Fruit fly (Drosophila melanogaster) whole organism, embryonic: ENCODE results near the gene Indy.

ENCODE experiments used
- Antp ChIP-seq: fragments of 200-800 bp; sonication (Bioruptor generic); optimal IDR thresholded peaks from 3 replicates; lab custom pipeline; 2016; ENCODE audit warnings: missing biosample characterization, missing genetic modification characterization
- Bteb2 ChIP-seq: fragments of 200-800 bp; sonication (Bioruptor generic); optimal IDR thresholded peaks from 2 replicates; lab custom pipeline; 2016; ENCODE audit warnings: missing biosample characterization, missing genetic modification characterization
- C15 ChIP-seq: fragments of 200-800 bp; sonication (Bioruptor generic); IDR thresholded peaks from 3 replicates; pipeline ENCODE4 v1.3.6; 2022; ENCODE audit warnings: missing biosample characterization, missing genetic modification characterization
- CG10267 ChIP-seq: fragments of 200-800 bp; sonication (Bioruptor generic); optimal IDR thresholded peaks from 2 replicates; lab custom pipeline; 2018; ENCODE audit warnings: missing biosample characterization, mild to moderate bottlenecking, missing genetic modification characterization, moderate library complexity
- CG11696 ChIP-seq: fragments of 200-800 bp; sonication (Bioruptor generic); IDR thresholded peaks from 2 replicates; pipeline ENCODE4 v1.3.6; 2022; ENCODE audit warnings: missing biosample characterization, missing genetic modification characterization
- CG12299 ChIP-seq: fragments of 200-800 bp; sonication (Bioruptor generic); optimal IDR thresholded peaks from 2 replicates; lab custom pipeline; 2018; ENCODE audit warnings: missing biosample characterization, mild to moderate bottlenecking, missing genetic modification characterization
- CG12391 ChIP-seq: fragments of 200-800 bp; sonication (Bioruptor generic); optimal IDR thresholded peaks from 3 replicates; lab custom pipeline; 2018; ENCODE audit warnings: missing biosample characterization, mild to moderate bottlenecking, missing genetic modification characterization, moderate library complexity
- CG15011 ChIP-seq: fragments of 200-800 bp; sonication (Bioruptor generic); optimal IDR thresholded peaks from 3 replicates; lab custom pipeline; 2018; ENCODE audit warnings: missing biosample characterization, mild to moderate bottlenecking, missing genetic modification characterization
- CG15269 ChIP-seq: fragments of 200-800 bp; sonication (Bioruptor generic); optimal IDR thresholded peaks from 2 replicates; lab custom pipeline; 2018; ENCODE audit warnings: missing biosample characterization, mild to moderate bottlenecking, missing genetic modification characterization, moderate library complexity
- CG15514 ChIP-seq: fragments of 200-800 bp; sonication (Bioruptor generic); optimal IDR thresholded peaks from 3 replicates; lab custom pipeline; 2017; ENCODE audit warnings: missing biosample characterization, missing genetic modification characterization, mild to moderate bottlenecking, moderate library complexity, missing genetic modification reagents
- CG17186 ChIP-seq: fragments of 200-800 bp; sonication (Bioruptor generic); optimal IDR thresholded peaks from 3 replicates; lab custom pipeline; 2017; ENCODE audit warnings: missing biosample characterization, missing genetic modification reagents, missing genetic modification characterization
- CG2199 ChIP-seq: fragments of 200-800 bp; sonication (Bioruptor generic); IDR thresholded peaks from 3 replicates; pipeline ENCODE4 v1.3.6; 2022; ENCODE audit warnings: missing biosample characterization, missing genetic modification characterization
- CG30403 ChIP-seq: fragments of 200-800 bp; sonication (Bioruptor generic); optimal IDR thresholded peaks from 3 replicates; lab custom pipeline; 2016; ENCODE audit warnings: missing biosample characterization, missing genetic modification characterization
- CG31224 ChIP-seq: fragments of 200-800 bp; sonication (Bioruptor generic); IDR thresholded peaks from 2 replicates; pipeline ENCODE4 v1.3.6; 2022; ENCODE audit warnings: missing biosample characterization, missing genetic modification characterization
- CG34376 ChIP-seq: fragments of 200-800 bp; sonication (Bioruptor generic); optimal IDR thresholded peaks from 2 replicates; lab custom pipeline; 2018; ENCODE audit warnings: missing biosample characterization, mild to moderate bottlenecking, missing genetic modification characterization
- CG5180 ChIP-seq: fragments of 200-800 bp; sonication (Bioruptor generic); optimal IDR thresholded peaks from 3 replicates; lab custom pipeline; 2017; ENCODE audit warnings: missing biosample characterization, missing genetic modification characterization, mild to moderate bottlenecking, moderate library complexity, missing genetic modification reagents
- CG6765 ChIP-seq: fragments of 200-800 bp; sonication (Bioruptor generic); optimal IDR thresholded peaks from 3 replicates; lab custom pipeline; 2017; ENCODE audit warnings: missing biosample characterization, mild to moderate bottlenecking, missing genetic modification characterization
- CG6813 ChIP-seq: fragments of 200-800 bp; sonication (Bioruptor generic); optimal IDR thresholded peaks from 2 replicates; lab custom pipeline; 2017; ENCODE audit warnings: missing biosample characterization, missing genetic modification characterization, mild to moderate bottlenecking, moderate library complexity, missing genetic modification reagents
- CoRest ChIP-seq: fragments of 200-800 bp; sonication (Bioruptor generic); optimal IDR thresholded peaks from 3 replicates; lab custom pipeline; 2018; ENCODE audit warnings: missing biosample characterization, mild to moderate bottlenecking, missing genetic modification characterization, moderate library complexity
- D ChIP-seq, 2 experiments: fragments of 200-800 bp in 1 of 2; fragments of >200 bp in 1 of 2; sonication (Bioruptor generic) in 1 of 2; optimal IDR thresholded peaks; 2 replicates in 1 of 2; 3 replicates in 1 of 2; lab custom pipeline; 2017; ENCODE audit warnings: mild to moderate bottlenecking in 1 of 2, missing biosample characterization in 1 of 2, missing genetic modification characterization in 1 of 2, missing genetic modification reagents in 1 of 2
- E2f1 ChIP-seq: fragments of 200-800 bp; sonication (Bioruptor generic); IDR thresholded peaks from 2 replicates; pipeline ENCODE4 v1.3.6; 2022; ENCODE audit warnings: missing biosample characterization, missing genetic modification characterization
- GATAe ChIP-seq: fragments of 200-800 bp; sonication (Bioruptor generic); conservative IDR thresholded peaks from 2 replicates; pipeline ENCODE4 v1.3.6; 2022; ENCODE audit warnings: missing biosample characterization, missing genetic modification characterization
- HmgZ ChIP-seq: fragments of 200-800 bp; sonication (Bioruptor generic); optimal IDR thresholded peaks from 2 replicates; lab custom pipeline; 2018; ENCODE audit warnings: missing biosample characterization, mild to moderate bottlenecking, missing genetic modification characterization
- MBD-R2 ChIP-seq: fragments of 200-800 bp; sonication (Bioruptor generic); IDR thresholded peaks from 2 replicates; pipeline ENCODE4 v1.3.6; 2022; ENCODE audit warnings: missing biosample characterization, missing genetic modification characterization
- Mes4 ChIP-seq: fragments of 200-800 bp; sonication (Bioruptor generic); optimal IDR thresholded peaks from 2 replicates; lab custom pipeline; 2016; ENCODE audit warnings: missing biosample characterization, missing genetic modification characterization
- Mrtf ChIP-seq: fragments of 200-800 bp; sonication (Bioruptor generic); IDR thresholded peaks from 3 replicates; pipeline ENCODE4 v1.3.6; 2022; ENCODE audit warnings: missing biosample characterization, missing genetic modification characterization
- NC2α ChIP-seq: fragments of 200-800 bp; sonication (Bioruptor generic); optimal IDR thresholded peaks from 2 replicates; lab custom pipeline; 2016; ENCODE audit warnings: missing biosample characterization, missing genetic modification characterization
- NC2β ChIP-seq: fragments of 200-800 bp; sonication (Bioruptor generic); optimal IDR thresholded peaks from 2 replicates; lab custom pipeline; 2016; ENCODE audit warnings: missing biosample characterization, missing genetic modification characterization
- Nf-YA ChIP-seq: fragments of 200-800 bp; sonication (Bioruptor generic); IDR thresholded peaks from 2 replicates; pipeline ENCODE4 v1.3.6; 2022; ENCODE audit warnings: missing biosample characterization, missing genetic modification characterization
- aop ChIP-seq: fragments of 200-800 bp; sonication (Bioruptor generic); IDR thresholded peaks from 2 replicates; pipeline ENCODE4 v1.3.6; 2022; ENCODE audit warnings: missing biosample characterization, missing genetic modification characterization
- bowl ChIP-seq: fragments of 200-800 bp; sonication (Bioruptor generic); IDR thresholded peaks from 2 replicates; pipeline ENCODE4 v1.3.6; 2022; ENCODE audit warnings: missing biosample characterization, missing genetic modification characterization
- btn ChIP-seq: fragments of 200-800 bp; sonication (Bioruptor generic); optimal IDR thresholded peaks from 2 replicates; lab custom pipeline; 2016; ENCODE audit warnings: missing biosample characterization, missing genetic modification characterization
- cas ChIP-seq: fragments of 200-800 bp; sonication (Bioruptor generic); IDR thresholded peaks from 2 replicates; pipeline ENCODE4 v1.3.6; 2022; ENCODE audit warnings: missing biosample characterization, missing genetic modification characterization
- cato ChIP-seq: fragments of 200-800 bp; sonication (Bioruptor generic); optimal IDR thresholded peaks from 2 replicates; lab custom pipeline; 2016; ENCODE audit warnings: missing biosample characterization, missing genetic modification characterization, borderline replicate concordance
- corto ChIP-seq: fragments of 200-800 bp; sonication (Bioruptor generic); optimal IDR thresholded peaks from 2 replicates; lab custom pipeline; 2016; ENCODE audit warnings: missing biosample characterization, mild to moderate bottlenecking, missing genetic modification characterization, moderate library complexity
- croc ChIP-seq: fragments of 200-800 bp; sonication (Bioruptor generic); conservative IDR thresholded peaks from 3 replicates; pipeline ENCODE4 v1.3.6; 2022; ENCODE audit warnings: missing biosample characterization, missing genetic modification characterization
- crol ChIP-seq: fragments of 200-800 bp; sonication (Bioruptor generic); IDR thresholded peaks from 2 replicates; pipeline ENCODE4 v1.3.6; 2022; ENCODE audit warnings: missing biosample characterization, missing genetic modification characterization
- dmrt11E ChIP-seq: fragments of 200-800 bp; sonication (Bioruptor generic); optimal IDR thresholded peaks from 3 replicates; lab custom pipeline; 2018; ENCODE audit warnings: missing biosample characterization, mild to moderate bottlenecking, missing genetic modification characterization, moderate library complexity
- fd96Cb ChIP-seq: fragments of 200-800 bp; sonication (Bioruptor generic); optimal IDR thresholded peaks from 2 replicates; lab custom pipeline; 2018; ENCODE audit warnings: missing biosample characterization, mild to moderate bottlenecking, missing genetic modification characterization, moderate library complexity
- ftz-f1 ChIP-seq: fragments of 200-800 bp; sonication (Bioruptor generic); optimal IDR thresholded peaks from 2 replicates; lab custom pipeline; 2016; ENCODE audit warnings: missing biosample characterization, missing genetic modification characterization
- jigr1 ChIP-seq: fragments of 200-800 bp; sonication (Bioruptor generic); IDR thresholded peaks from 3 replicates; pipeline ENCODE4 v1.3.6; 2022; ENCODE audit warnings: missing biosample characterization, missing genetic modification characterization
- kni ChIP-seq: fragments of 200-800 bp; sonication (Bioruptor generic); optimal IDR thresholded peaks from 3 replicates; lab custom pipeline; 2017; ENCODE audit warnings: mild to moderate bottlenecking, missing biosample characterization, missing genetic modification reagents, missing genetic modification characterization
- luna ChIP-seq: fragments of 200-800 bp; sonication (Bioruptor generic); optimal IDR thresholded peaks from 2 replicates; lab custom pipeline; 2016; ENCODE audit warnings: missing biosample characterization, missing genetic modification characterization
- mam ChIP-seq: fragments of 200-800 bp; sonication (Bioruptor generic); optimal IDR thresholded peaks from 3 replicates; lab custom pipeline; 2016; ENCODE audit warnings: missing biosample characterization, missing genetic modification characterization
- otp ChIP-seq: fragments of 200-800 bp; sonication (Bioruptor generic); IDR thresholded peaks from 3 replicates; pipeline ENCODE4, ENCODE4 v1.3.6; 2022; ENCODE audit warnings: missing biosample characterization, missing genetic modification characterization
- prd ChIP-seq, 3 experiments: fragments of >200 bp in 2 of 3; fragments of 200-800 bp in 1 of 3; sonication (Bioruptor generic) in 1 of 3; optimal IDR thresholded peaks in 2 of 3; IDR thresholded peaks in 1 of 3; 2 replicates in 2 of 3; 3 replicates in 1 of 3; pipeline versions ENCODE4 v1.3.6 to Lab custom; 2017 to 2022; ENCODE audit warnings: missing biosample characterization in 1 of 3, missing genetic modification characterization in 1 of 3
- pros ChIP-seq: fragments of 200-800 bp; sonication (Bioruptor generic); optimal IDR thresholded peaks from 3 replicates; lab custom pipeline; 2019; ENCODE audit warnings: missing biosample characterization, mild to moderate bottlenecking, missing genetic modification characterization, moderate library complexity
- sqz ChIP-seq: fragments of 200-800 bp; sonication (Bioruptor generic); optimal IDR thresholded peaks from 3 replicates; lab custom pipeline; 2018; ENCODE audit warnings: missing biosample characterization, mild to moderate bottlenecking, missing genetic modification characterization
- tx ChIP-seq: fragments of 200-800 bp; sonication (Bioruptor generic); optimal IDR thresholded peaks from 2 replicates; lab custom pipeline; 2016; ENCODE audit warnings: missing biosample characterization, missing genetic modification characterization

The Indy gene

DNA sequence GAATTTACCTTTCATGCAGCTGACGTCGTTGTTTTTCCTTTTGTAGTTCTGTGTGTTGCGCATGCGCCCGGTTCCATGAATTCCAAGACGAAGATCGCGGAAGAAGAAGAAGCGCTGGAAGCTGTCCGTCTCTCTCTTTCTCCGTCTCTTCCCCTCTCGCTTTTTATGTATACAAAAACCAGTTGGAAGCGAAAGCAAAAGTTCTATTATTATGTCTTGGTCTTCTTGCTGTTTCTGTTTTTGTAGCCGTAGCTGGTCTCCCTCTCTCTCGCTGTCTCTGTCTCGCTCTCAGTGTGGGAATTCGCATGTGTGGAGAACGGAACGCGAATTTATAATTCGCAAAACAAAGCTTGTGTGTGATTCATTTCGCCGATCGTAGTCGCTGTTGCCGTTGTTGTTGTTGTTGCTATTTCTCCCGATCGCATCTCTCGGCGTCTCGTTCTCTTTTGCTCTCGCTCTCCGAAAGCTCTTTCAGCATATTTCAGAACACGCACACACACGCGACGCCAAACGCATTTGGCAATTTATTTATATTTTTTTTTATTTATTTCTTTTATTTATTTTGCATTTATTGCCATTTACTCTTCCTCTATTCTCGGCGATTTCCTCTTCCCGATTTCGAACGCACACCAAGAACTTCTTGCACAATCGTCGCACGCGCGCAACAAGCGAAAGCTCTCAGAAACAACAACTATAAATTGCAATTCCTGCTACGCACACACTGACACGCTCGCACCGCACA lies 45.8 kb downstream of the Indy start (continued):
- no peak for TF ChIP-seq NC2β (GFP tag; lab: Kevin White, UChicago)
- no peak for TF ChIP-seq CG12391
- no peak for TF ChIP-seq CG6813 (GFP tag; lab: Kevin White, UChicago)
- 0 out of 3 replicates have a peak, but pooled peaks have one; percentile 34 for TF ChIP-seq otp (GFP tag; lab: Robert Waterston, UW)
- TF ChIP-seq CG10267 (tag; lab: Kevin White, UChicago), result no peak
- no peak for TF ChIP-seq cato
- TF ChIP-seq HmgZ (tag; lab: Kevin White, UChicago), result no peak
- TF ChIP-seq kni, result no peak
- TF ChIP-seq CoRest (tag; lab: Kevin White, UChicago), result no peak
- TF ChIP-seq crol, result peak; percentile 78
- TF ChIP-seq tx (GFP tag; lab: Kevin White, UChicago), result no peak
- no peak for TF ChIP-seq mam
- no peak for TF ChIP-seq CG12299 (tag; lab: Kevin White, UChicago)
- TF ChIP-seq jigr1 (GFP tag; lab: Robert Waterston, UW), result no peak
- no peak for TF ChIP-seq Bteb2 (GFP tag; lab: Kevin White, UChicago)
- TF ChIP-seq CG15514 (GFP tag; lab: Kevin White, UChicago), result no peak
- TF ChIP-seq MBD-R2 (GFP tag; lab: Robert Waterston, UW), result no peak
- TF ChIP-seq aop, result no peak
- TF ChIP-seq GATAe (GFP tag; lab: Robert Waterston, UW), result no peak
- 0 out of 2 replicates have a peak, but pooled peaks have one; percentile 10 for TF ChIP-seq bowl (GFP tag; lab: Robert Waterston, UW)
- peak; percentile 59 for TF ChIP-seq corto
- TF ChIP-seq CG2199 (GFP tag; lab: Robert Waterston, UW), result peak; percentile 56; the same call in 2 of the 3 replicates
- TF ChIP-seq Antp (GFP tag; lab: Kevin White, UChicago), result no peak
- TF ChIP-seq Mes4 (GFP tag; lab: Kevin White, UChicago), result no peak
- TF ChIP-seq Nf-YA, result no peak
- TF ChIP-seq dmrt11E, result no peak
- TF ChIP-seq Mrtf (GFP tag; lab: Robert Waterston, UW), result no peak
- no peak for TF ChIP-seq CG5180 (GFP tag; lab: Kevin White, UChicago)
- no peak for TF ChIP-seq ftz-f1 (GFP tag; lab: Kevin White, UChicago)
- TF ChIP-seq CG11696 (GFP tag; lab: Robert Waterston, UW), result no peak
- no peak for TF ChIP-seq CG15269 (tag; lab: Kevin White, UChicago)
- TF ChIP-seq luna (GFP tag; lab: Kevin White, UChicago), result no peak
- TF ChIP-seq CG30403 (GFP tag; lab: Kevin White, UChicago), result no peak
- TF ChIP-seq croc, result no peak
- no peak for TF ChIP-seq E2f1
- TF ChIP-seq CG34376 (GFP tag; lab: Kevin White, UChicago), result no peak
- no peak for TF ChIP-seq CG6765 (GFP tag; lab: Kevin White, UChicago)
- TF ChIP-seq cas (GFP tag; lab: Robert Waterston, UW), result no peak
- no peak for TF ChIP-seq CG15011
- no peak for TF ChIP-seq D (optimal IDR thresholded peaks at IDR 0.05; lab: Kevin White, UChicago)
- no peak for TF ChIP-seq D (GFP tag; optimal IDR thresholded peaks at IDR 0.05; lab: Kevin White, UChicago)
- TF ChIP-seq CG17186, result no peak
- peak; percentile 47 for TF ChIP-seq pros (GFP tag; lab: Kevin White, UChicago)
- TF ChIP-seq CG31224 (GFP tag; lab: Robert Waterston, UW), result 0 out of 2 replicates have a peak, but pooled peaks have one; percentile 11
- peak; percentile 16 for TF ChIP-seq sqz (GFP tag; lab: Kevin White, UChicago)
- no peak for TF ChIP-seq prd (optimal IDR thresholded peaks at IDR 0.05; lab: Kevin White, UChicago)
- TF ChIP-seq prd (GFP tag; IDR thresholded peaks at IDR 0.05; lab: Robert Waterston, UW), result no peak
- no peak for TF ChIP-seq C15 (GFP tag; lab: Robert Waterston, UW)
- TF ChIP-seq fd96Cb (tag; lab: Kevin White, UChicago), result no peak
- TF ChIP-seq NC2α (GFP tag; lab: Kevin White, UChicago), result no peak
- no peak for TF ChIP-seq btn (GFP tag; lab: Kevin White, UChicago)
